Worm (Caenorhabditis elegans) whole organism, young adult: ENCODE measurements around the gene dpy-10.

Experiments used
- F22D6.2 ChIP-seq: sonication (generic microtip); optimal IDR thresholded peaks from 2 replicates; lab custom pipeline; 2016; ENCODE audit warnings: mild to moderate bottlenecking, missing genetic modification characterization, missing compliant biosample characterization
- F39B2.1 ChIP-seq: fragments of 200-800 bp; sonication (Bioruptor generic); IDR thresholded peaks from 2 replicates; pipeline ENCODE4 v1.3.6; 2022; ENCODE audit warnings: missing genetic modification reagents, missing genetic modification characterization, missing compliant biosample characterization
- F49E8.2 ChIP-seq: sonication (generic microtip); optimal IDR thresholded peaks from 3 replicates; lab custom pipeline; 2017; ENCODE audit warnings: missing genetic modification characterization, mild to moderate bottlenecking, missing compliant biosample characterization, antibody characterized with exemption, moderate library complexity; ENCODE audit not compliant: insufficient read depth
- F52B5.7 ChIP-seq: sonication (generic microtip); optimal IDR thresholded peaks from 2 replicates; lab custom pipeline; 2016; ENCODE audit warnings: mild to moderate bottlenecking, missing genetic modification characterization, missing compliant biosample characterization
- Y53F4B.3 ChIP-seq: fragments of 200-800 bp; sonication (Bioruptor generic); IDR thresholded peaks from 2 replicates; pipeline ENCODE4 v1.3.6; 2022; ENCODE audit warnings: missing genetic modification reagents, missing genetic modification characterization, missing compliant biosample characterization
- Y67H2A.10 ChIP-seq: fragments of 200-800 bp; sonication (Bioruptor generic); conservative IDR thresholded peaks from 2 replicates; pipeline ENCODE4 v1.3.6; 2022; ENCODE audit warnings: missing genetic modification reagents, missing genetic modification characterization, missing compliant biosample characterization
- Y79H2A.3 ChIP-seq: fragments of 200-800 bp; sonication (Bioruptor generic); conservative IDR thresholded peaks from 2 replicates; pipeline ENCODE4 v1.3.6; 2022; ENCODE audit warnings: missing genetic modification reagents, missing genetic modification characterization, missing compliant biosample characterization
- ZK185.1 ChIP-seq: sonication (generic microtip); optimal IDR thresholded peaks from 2 replicates; lab custom pipeline; 2016; ENCODE audit warnings: mild to moderate bottlenecking, missing genetic modification characterization, missing compliant biosample characterization; ENCODE audit not compliant: poor library complexity, severe bottlenecking
- aptf-2 ChIP-seq: fragments of 200-800 bp; sonication (Bioruptor generic); conservative IDR thresholded peaks from 2 replicates; pipeline ENCODE4 v1.3.6; 2022; ENCODE audit warnings: missing genetic modification reagents, missing genetic modification characterization, missing compliant biosample characterization
- aptf-3 ChIP-seq: fragments of 200-800 bp; sonication (Bioruptor generic); IDR thresholded peaks from 2 replicates; pipeline ENCODE4 v1.3.6; 2022; ENCODE audit warnings: missing genetic modification characterization, missing compliant biosample characterization
- attf-3 ChIP-seq: fragments of 200-800 bp; sonication (Bioruptor generic); conservative IDR thresholded peaks from 2 replicates; pipeline ENCODE4 v1.3.6; 2022; ENCODE audit warnings: missing genetic modification reagents, missing genetic modification characterization, missing compliant biosample characterization
- attf-6 ChIP-seq: fragments of 200-800 bp; sonication (Bioruptor generic); IDR thresholded peaks from 2 replicates; pipeline ENCODE4 v1.3.6; 2022; ENCODE audit warnings: missing genetic modification reagents, missing genetic modification characterization, missing compliant biosample characterization
- cebp-2 ChIP-seq: fragments of 200-800 bp; sonication (Bioruptor generic); IDR thresholded peaks from 2 replicates; pipeline ENCODE4 v1.3.6; 2022; ENCODE audit warnings: missing genetic modification characterization, missing compliant biosample characterization
- ceh-27 ChIP-seq: fragments of 200-800 bp; sonication (Bioruptor generic); optimal IDR thresholded peaks from 2 replicates; lab custom pipeline; 2018; ENCODE audit warnings: mild to moderate bottlenecking, missing genetic modification characterization, moderate library complexity, missing compliant biosample characterization
- ceh-79 ChIP-seq: sonication (generic microtip); optimal IDR thresholded peaks from 2 replicates; lab custom pipeline; 2017; ENCODE audit warnings: mild to moderate bottlenecking, missing genetic modification characterization, missing compliant biosample characterization
- chd-7 ChIP-seq: sonication (generic microtip); optimal IDR thresholded peaks from 2 replicates; lab custom pipeline; 2016; ENCODE audit warnings: mild to moderate bottlenecking, missing genetic modification characterization, moderate library complexity, missing compliant biosample characterization
- egl-44 ChIP-seq: fragments of 200-800 bp; sonication (Bioruptor generic); IDR thresholded peaks from 2 replicates; pipeline ENCODE4 v1.3.6; 2022; ENCODE audit warnings: missing genetic modification reagents, missing genetic modification characterization, missing compliant biosample characterization
- ekl-4 ChIP-seq: fragments of 200-800 bp; sonication (Bioruptor generic); IDR thresholded peaks from 2 replicates; pipeline ENCODE4 v1.3.6; 2022; ENCODE audit warnings: missing genetic modification reagents, missing genetic modification characterization, missing compliant biosample characterization
- fkh-3 ChIP-seq: sonication (generic microtip); optimal IDR thresholded peaks from 2 replicates; lab custom pipeline; 2016; ENCODE audit warnings: mild to moderate bottlenecking, missing genetic modification characterization, missing compliant biosample characterization
- him-1 ChIP-seq: sonication (generic microtip); optimal IDR thresholded peaks from 2 replicates; lab custom pipeline; 2016; ENCODE audit warnings: missing genotype, missing genetic modification reagents, missing genetic modification characterization, missing compliant biosample characterization
- hlh-26 ChIP-seq: fragments of 200-800 bp; sonication (Bioruptor generic); conservative IDR thresholded peaks from 2 replicates; pipeline ENCODE4 v1.3.6; 2022; ENCODE audit warnings: missing genetic modification reagents, missing genetic modification characterization, missing compliant biosample characterization
- hmg-1.2 ChIP-seq: fragments of 200-800 bp; sonication (Bioruptor generic); IDR thresholded peaks from 2 replicates; pipeline ENCODE4 v1.3.6; 2022; ENCODE audit warnings: missing genetic modification reagents, missing genetic modification characterization, missing compliant biosample characterization
- hmg-20 ChIP-seq: fragments of 200-800 bp; sonication (Bioruptor generic); IDR thresholded peaks from 2 replicates; pipeline ENCODE4 v1.3.6; 2022; ENCODE audit warnings: missing genetic modification reagents, missing genetic modification characterization, missing compliant biosample characterization
- hsf-1 ChIP-seq: fragments of 200-800 bp; sonication (Bioruptor generic); IDR thresholded peaks from 2 replicates; pipeline ENCODE4 v1.3.6; 2022; ENCODE audit warnings: missing genetic modification reagents, missing genetic modification characterization, missing compliant biosample characterization
- lag-1 ChIP-seq: fragments of 200-800 bp; sonication (Bioruptor generic); IDR thresholded peaks from 2 replicates; pipeline ENCODE4 v1.3.6; 2022; ENCODE audit warnings: missing genetic modification reagents, missing genetic modification characterization, missing compliant biosample characterization
- let-526 ChIP-seq: fragments of 200-800 bp; sonication (Bioruptor generic); IDR thresholded peaks from 2 replicates; pipeline ENCODE4 v1.3.6; 2022; ENCODE audit warnings: missing genetic modification reagents, missing genetic modification characterization, missing compliant biosample characterization
- let-607 ChIP-seq, 2 experiments: fragments of 200-800 bp in 1 of 2; sonication (Bioruptor generic) in 1 of 2; sonication (generic microtip) in 1 of 2; optimal IDR thresholded peaks; 2 replicates each; lab custom pipeline; 2016 to 2018; ENCODE audit warnings: mild to moderate bottlenecking in 2 of 2, missing compliant biosample characterization in 2 of 2, missing genetic modification characterization in 2 of 2, moderate library complexity in 2 of 2, missing genotype in 1 of 2
- lir-1 ChIP-seq: fragments of 200-800 bp; sonication (Bioruptor generic); conservative IDR thresholded peaks from 2 replicates; pipeline ENCODE4 v1.3.6; 2022; ENCODE audit warnings: missing genetic modification reagents, missing genetic modification characterization, missing compliant biosample characterization
- lsy-27 ChIP-seq: sonication (generic microtip); optimal IDR thresholded peaks from 2 replicates; lab custom pipeline; 2017; ENCODE audit warnings: missing genetic modification characterization, mild to moderate bottlenecking, missing compliant biosample characterization, antibody characterized with exemption, missing genotype, borderline replicate concordance; ENCODE audit not compliant: insufficient read depth
- madf-8 ChIP-seq: fragments of 200-800 bp; sonication (Bioruptor generic); conservative IDR thresholded peaks from 2 replicates; pipeline ENCODE4 v1.3.6; 2022; ENCODE audit warnings: missing genetic modification reagents, missing genetic modification characterization, missing compliant biosample characterization
- mel-28 ChIP-seq: sonication (generic microtip); optimal IDR thresholded peaks from 2 replicates; lab custom pipeline; 2016; ENCODE audit warnings: borderline replicate concordance, mild to moderate bottlenecking, missing genetic modification characterization, missing compliant biosample characterization
- nhr-80 ChIP-seq: sonication (generic microtip); optimal IDR thresholded peaks from 2 replicates; lab custom pipeline; 2016; ENCODE audit warnings: missing genetic modification characterization, missing compliant biosample characterization
- rcor-1 ChIP-seq: fragments of 200-800 bp; sonication (Bioruptor generic); IDR thresholded peaks from 2 replicates; pipeline ENCODE4 v1.3.6; 2022; ENCODE audit warnings: missing genetic modification reagents, missing genetic modification characterization, missing compliant biosample characterization
- unc-130 ChIP-seq: sonication (generic microtip); optimal IDR thresholded peaks from 2 replicates; lab custom pipeline; 2016; ENCODE audit warnings: missing genetic modification reagents, missing genetic modification characterization, missing compliant biosample characterization
- xnd-1 ChIP-seq: sonication (generic microtip); optimal IDR thresholded peaks from 2 replicates; lab custom pipeline; 2016; ENCODE audit warnings: missing genotype, missing genetic modification reagents, missing genetic modification characterization, missing compliant biosample characterization
- zim-3 ChIP-seq: sonication (generic microtip); optimal IDR thresholded peaks from 2 replicates; lab custom pipeline; 2017; ENCODE audit warnings: mild to moderate bottlenecking, missing genetic modification characterization, moderate library complexity, missing compliant biosample characterization
- ztf-18 ChIP-seq: sonication (generic microtip); optimal IDR thresholded peaks from 2 replicates; lab custom pipeline; 2016; ENCODE audit warnings: missing genotype, mild to moderate bottlenecking, missing genetic modification characterization, missing compliant biosample characterization
- ztf-22 ChIP-seq: fragments of 200-800 bp; sonication (Bioruptor generic); optimal IDR thresholded peaks from 2 replicates; lab custom pipeline; 2018; ENCODE audit warnings: mild to moderate bottlenecking, missing genetic modification characterization, moderate library complexity, missing compliant biosample characterization
- ztf-3 ChIP-seq: fragments of 200-800 bp; sonication (Bioruptor generic); optimal IDR thresholded peaks from 2 replicates; lab custom pipeline; 2018; ENCODE audit warnings: mild to moderate bottlenecking, missing genetic modification characterization, missing compliant biosample characterization

The dpy-10 gene

DNA sequence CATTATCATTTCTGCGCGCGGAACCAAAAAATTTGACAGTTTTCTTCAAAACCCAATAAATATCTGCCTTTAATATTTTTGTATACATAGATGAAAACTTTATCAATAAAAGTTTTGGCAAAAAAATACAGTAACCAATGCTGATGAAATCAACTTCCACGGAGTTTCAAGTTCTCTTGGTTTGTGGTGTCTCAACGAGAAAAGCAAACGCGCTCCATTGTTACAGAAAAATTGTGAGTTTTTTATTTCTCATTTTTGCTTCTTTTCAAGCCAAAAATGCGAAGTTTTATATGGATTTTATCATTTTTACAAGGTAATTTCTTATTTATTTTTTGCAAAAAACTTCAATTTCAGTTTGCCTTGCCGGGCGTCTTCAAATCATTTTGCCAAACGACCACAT is 22.6 kb upstream of the dpy-10 start, which contains the start of gene T14B4.3 (continued):
- TF ChIP-seq aptf-2 (GFP tag; lab: Robert Waterston, UW) = no peak
- no peak for TF ChIP-seq F22D6.2
- TF ChIP-seq aptf-3 (GFP tag; lab: Robert Waterston, UW) = no peak
- TF ChIP-seq ztf-18 (tag; lab: Kevin White, UChicago) = peak; percentile 32
- TF ChIP-seq rcor-1 = peak; percentile 27; the same call in 1 of the 2 replicates
- no peak for TF ChIP-seq hlh-26 (GFP tag; lab: Robert Waterston, UW)
- TF ChIP-seq ztf-3 (GFP tag; lab: Kevin White, UChicago) = no peak
- peak; percentile 38 for TF ChIP-seq unc-130 (GFP tag; lab: Kevin White, UChicago)
- no peak for TF ChIP-seq egl-44 (GFP tag; lab: Robert Waterston, UW)
- no peak for TF ChIP-seq lsy-27 (tag; lab: Kevin White, UChicago)
- peak; percentile 53 for TF ChIP-seq ceh-27 (GFP tag; lab: Kevin White, UChicago)
- no peak for TF ChIP-seq ekl-4 (GFP tag; lab: Robert Waterston, UW)
- 0 out of 2 replicates have a peak, but pooled peaks have one; percentile 24 for TF ChIP-seq lir-1 (GFP tag; lab: Robert Waterston, UW)
- TF ChIP-seq ceh-79 = no peak
- TF ChIP-seq zim-3 (tag; lab: Kevin White, UChicago) = no peak
- no peak for TF ChIP-seq Y79H2A.3 (GFP tag; lab: Robert Waterston, UW)
- TF ChIP-seq Y67H2A.10 (GFP tag; lab: Robert Waterston, UW) = no peak
- no peak for TF ChIP-seq ztf-22 (GFP tag; lab: Kevin White, UChicago)
- peak; percentile 26 for TF ChIP-seq nhr-80 (tag; lab: Kevin White, UChicago)
- no peak for TF ChIP-seq F52B5.7
- TF ChIP-seq, all 124 proteins: peak for 18

DNA sequence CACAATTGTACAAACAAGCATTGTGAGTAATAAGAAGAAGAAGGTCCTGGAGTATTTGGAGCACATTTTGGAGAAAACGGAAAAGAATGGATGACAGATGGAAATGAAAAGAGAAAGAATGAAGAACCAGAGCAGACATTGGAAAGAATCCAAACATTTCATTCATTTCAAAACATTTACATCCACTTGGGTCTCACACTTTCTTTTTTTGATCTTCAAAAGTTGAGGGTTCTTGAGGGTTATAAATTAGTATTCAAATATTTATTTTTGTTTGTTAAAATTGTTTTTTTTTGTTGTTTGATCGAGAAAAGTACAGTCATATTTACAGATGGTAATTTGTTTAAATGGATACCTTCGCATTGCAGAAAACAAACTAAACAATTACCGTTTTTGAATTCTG is 21.7 kb upstream of the dpy-10 start, which contains the start of gene T14B4.9:
TSS of gene T14B4.9 (minus strand) at position 101 of the 400 bp plus-strand sequence.
- TF ChIP-seq let-526 (no peak), ztf-18 (tag; lab: Kevin White, UChicago) (no peak), ZK185.1 (no peak), nhr-80 (tag; lab: Kevin White, UChicago) (no peak), F22D6.2 (no peak), madf-8 (GFP tag; lab: Robert Waterston, UW) (no peak), mel-28 (tag; lab: Kevin White, UChicago) (no peak), ceh-79 (no peak), Y53F4B.3 (GFP tag; lab: Robert Waterston, UW) (no peak), cebp-2 (no peak), attf-6 (GFP tag; lab: Robert Waterston, UW) (no peak), attf-3 (GFP tag; lab: Robert Waterston, UW) (no peak)

DNA sequence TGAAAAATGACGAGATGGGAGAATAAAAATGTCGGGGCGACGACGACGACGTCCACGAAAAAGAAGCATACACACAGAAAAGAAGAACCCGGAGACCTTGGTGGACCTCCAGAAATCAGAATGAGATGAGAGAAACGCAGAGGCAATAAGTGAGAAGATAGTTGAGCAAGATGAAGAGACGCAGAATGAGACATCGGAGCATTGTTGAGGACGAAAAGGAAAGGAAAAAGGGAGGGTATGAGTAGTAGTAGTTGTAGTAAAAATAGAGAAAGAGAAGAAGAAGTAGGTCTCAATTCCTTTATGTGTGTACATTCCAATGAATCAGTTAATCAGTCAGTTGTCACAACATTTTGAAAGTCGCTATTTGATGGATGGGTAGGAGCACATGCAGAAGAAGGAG is 17.3 kb upstream of the dpy-10 start, which contains the start of gene T14B4.8:
TSS of gene T14B4.8 (minus strand) at position 60 of the 400 bp plus-strand sequence.
- peak; percentile 63; the same call in 1 of the 2 replicates for TF ChIP-seq hmg-1.2 (GFP tag; lab: Robert Waterston, UW)
- no peak for TF ChIP-seq F49E8.2 (tag; lab: Kevin White, UChicago)

DNA sequence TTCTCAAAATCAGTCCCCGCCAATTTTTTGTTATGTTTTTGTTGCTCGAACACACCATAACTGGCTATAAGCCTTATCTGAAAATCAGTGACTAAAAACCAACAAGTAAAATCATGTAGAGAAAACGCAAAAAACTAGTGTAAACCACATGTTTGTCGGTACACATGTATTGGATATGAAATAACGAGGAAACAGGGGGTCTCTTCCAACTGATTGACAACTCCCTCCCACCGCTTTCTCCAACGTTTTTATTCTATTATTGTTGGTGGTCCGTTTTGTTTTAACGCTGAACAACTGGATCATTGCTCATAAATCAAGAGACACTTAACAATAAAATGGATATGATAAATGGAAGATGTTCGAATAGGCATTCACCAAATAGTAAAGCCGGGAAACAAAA is 14.8 kb upstream of the dpy-10 start:
- TF ChIP-seq hmg-20 (GFP tag; lab: Robert Waterston, UW) = no peak
- no peak for TF ChIP-seq xnd-1
- no peak for TF ChIP-seq him-1 (tag; lab: Kevin White, UChicago)
- no peak for TF ChIP-seq lag-1 (GFP tag; lab: Robert Waterston, UW)
- no peak for TF ChIP-seq chd-7 (tag; lab: Kevin White, UChicago)
- no peak for TF ChIP-seq attf-6 (GFP tag; lab: Robert Waterston, UW)
- TF ChIP-seq hsf-1 = no peak
- TF ChIP-seq fkh-3 (tag; lab: Kevin White, UChicago) = no peak
- no peak for TF ChIP-seq F39B2.1
- TF ChIP-seq let-607 (tag; optimal IDR thresholded peaks at IDR 0.05; lab: Kevin White, UChicago) = no peak
- no peak for TF ChIP-seq nhr-80 (tag; lab: Kevin White, UChicago)
- TF ChIP-seq Y53F4B.3 (GFP tag; lab: Robert Waterston, UW) = no peak
- no peak for TF ChIP-seq unc-130 (GFP tag; lab: Kevin White, UChicago)
- TF ChIP-seq Y79H2A.3 (GFP tag; lab: Robert Waterston, UW) = no peak
